Fruit fly (Drosophila melanogaster) whole organism, embryonic: Measurements from ENCODE around the gene CG33947.

Experiments
- CG11398 ChIP-seq: fragments of 200-800 bp; sonication (Bioruptor generic); optimal IDR thresholded peaks from 2 replicates; lab custom pipeline; 2016; ENCODE audit warnings: missing biosample characterization, missing genetic modification characterization
- CG13287 ChIP-seq: fragments of 200-800 bp; sonication (Bioruptor generic); IDR thresholded peaks from 2 replicates; pipeline ENCODE4 v1.3.6; 2022; ENCODE audit warnings: missing biosample characterization, missing genetic modification characterization; ENCODE audit not compliant: partially characterized antibody
- CG13424 ChIP-seq: fragments of 200-800 bp; sonication (Bioruptor generic); optimal IDR thresholded peaks from 2 replicates; lab custom pipeline; 2019; ENCODE audit warnings: missing biosample characterization, mild to moderate bottlenecking, missing genetic modification characterization, moderate library complexity
- CG13894 ChIP-seq: fragments of 200-800 bp; sonication (Bioruptor generic); optimal IDR thresholded peaks from 3 replicates; lab custom pipeline; 2018; ENCODE audit warnings: missing biosample characterization, mild to moderate bottlenecking, missing genetic modification characterization, moderate library complexity
- CG15514 ChIP-seq: fragments of 200-800 bp; sonication (Bioruptor generic); optimal IDR thresholded peaks from 3 replicates; lab custom pipeline; 2017; ENCODE audit warnings: missing biosample characterization, missing genetic modification characterization, mild to moderate bottlenecking, moderate library complexity, missing genetic modification reagents
- CG17912 ChIP-seq: fragments of 200-800 bp; sonication (Bioruptor generic); optimal IDR thresholded peaks from 2 replicates; lab custom pipeline; 2018; ENCODE audit warnings: missing biosample characterization, mild to moderate bottlenecking, missing genetic modification characterization
- CG32772 ChIP-seq: fragments of 200-800 bp; sonication (Bioruptor generic); IDR thresholded peaks from 2 replicates; pipeline ENCODE4 v1.3.6; 2022; ENCODE audit warnings: missing biosample characterization, missing genetic modification characterization
- CG3407 ChIP-seq: fragments of 200-800 bp; sonication (Bioruptor generic); optimal IDR thresholded peaks from 2 replicates; lab custom pipeline; 2018; ENCODE audit warnings: missing biosample characterization, mild to moderate bottlenecking, missing genetic modification characterization
- CG3726 ChIP-seq: fragments of 200-800 bp; sonication (Bioruptor generic); IDR thresholded peaks from 3 replicates; pipeline ENCODE4, ENCODE4 v1.3.6; 2022; ENCODE audit warnings: missing biosample characterization, missing genetic modification characterization
- CG4360 ChIP-seq: fragments of 200-800 bp; sonication (Bioruptor generic); IDR thresholded peaks from 2 replicates; pipeline ENCODE4 v1.3.6; 2022; ENCODE audit warnings: missing biosample characterization, missing genetic modification characterization
- CG6254 ChIP-seq: fragments of 200-800 bp; sonication (Bioruptor generic); optimal IDR thresholded peaks from 3 replicates; lab custom pipeline; 2017; ENCODE audit warnings: mild to moderate bottlenecking, missing biosample characterization, missing genetic modification reagents, missing genetic modification characterization
- CG6654 ChIP-seq: fragments of 200-800 bp; sonication (Bioruptor generic); optimal IDR thresholded peaks from 2 replicates; lab custom pipeline; 2017; ENCODE audit warnings: missing biosample characterization, mild to moderate bottlenecking, missing genetic modification characterization
- CG6765 ChIP-seq: fragments of 200-800 bp; sonication (Bioruptor generic); optimal IDR thresholded peaks from 3 replicates; lab custom pipeline; 2017; ENCODE audit warnings: missing biosample characterization, mild to moderate bottlenecking, missing genetic modification characterization
- CG7357 ChIP-seq: fragments of 200-800 bp; sonication (Bioruptor generic); IDR thresholded peaks from 3 replicates; pipeline ENCODE4 v1.3.6; 2022; ENCODE audit warnings: missing biosample characterization, missing genetic modification characterization
- CG7372 ChIP-seq: fragments of 200-800 bp; sonication (Bioruptor generic); IDR thresholded peaks from 2 replicates; pipeline ENCODE4 v1.3.6; 2022; ENCODE audit warnings: missing biosample characterization, missing genetic modification characterization
- CG7745 ChIP-seq: fragments of 200-800 bp; sonication (Bioruptor generic); optimal IDR thresholded peaks from 2 replicates; lab custom pipeline; 2018; ENCODE audit warnings: missing biosample characterization, mild to moderate bottlenecking, missing genetic modification characterization, moderate library complexity
- Dip3 ChIP-seq: fragments of 200-800 bp; sonication (Bioruptor generic); optimal IDR thresholded peaks from 3 replicates; lab custom pipeline; 2016; ENCODE audit warnings: missing biosample characterization, missing genetic modification characterization
- Fer1 ChIP-seq: fragments of 200-800 bp; sonication (Bioruptor generic); optimal IDR thresholded peaks from 2 replicates; lab custom pipeline; 2017; ENCODE audit warnings: missing biosample characterization, mild to moderate bottlenecking, missing genetic modification characterization
- Fer2 ChIP-seq: fragments of 200-800 bp; sonication (Bioruptor generic); optimal IDR thresholded peaks from 2 replicates; lab custom pipeline; 2018; ENCODE audit warnings: missing biosample characterization, mild to moderate bottlenecking, missing genetic modification characterization, moderate library complexity
- Hmx ChIP-seq: fragments of 200-800 bp; sonication (Bioruptor generic); optimal IDR thresholded peaks from 2 replicates; lab custom pipeline; 2016; ENCODE audit warnings: missing biosample characterization, missing genetic modification characterization
- Hr78 ChIP-seq, 2 experiments: fragments of 200-800 bp in 1 of 2; fragments of >200 bp in 1 of 2; sonication (Bioruptor generic) in 1 of 2; optimal IDR thresholded peaks; 2 replicates each; lab custom pipeline; 2017 to 2019; ENCODE audit warnings: missing biosample characterization in 2 of 2, missing genetic modification characterization in 2 of 2, mild to moderate bottlenecking in 1 of 2, moderate library complexity in 1 of 2
- Mes4 ChIP-seq: fragments of 200-800 bp; sonication (Bioruptor generic); optimal IDR thresholded peaks from 2 replicates; lab custom pipeline; 2016; ENCODE audit warnings: missing biosample characterization, missing genetic modification characterization
- NC2β ChIP-seq: fragments of 200-800 bp; sonication (Bioruptor generic); optimal IDR thresholded peaks from 2 replicates; lab custom pipeline; 2016; ENCODE audit warnings: missing biosample characterization, missing genetic modification characterization
- NfI ChIP-seq: fragments of 200-800 bp; sonication (Bioruptor generic); optimal IDR thresholded peaks from 3 replicates; lab custom pipeline; 2018; ENCODE audit warnings: missing biosample characterization, mild to moderate bottlenecking, missing genetic modification characterization, moderate library complexity
- Opbp ChIP-seq: fragments of 200-800 bp; sonication (Bioruptor generic); IDR thresholded peaks from 3 replicates; pipeline ENCODE4 v1.3.6; 2022; ENCODE audit warnings: missing biosample characterization, missing genetic modification characterization; ENCODE audit not compliant: partially characterized antibody
- Poxn ChIP-seq: fragments of 200-800 bp; sonication (Bioruptor generic); IDR thresholded peaks from 2 replicates; pipeline ENCODE4 v1.3.6; 2022; ENCODE audit warnings: missing biosample characterization, missing genetic modification characterization
- Ravus ChIP-seq: fragments of 200-800 bp; sonication (Bioruptor generic); IDR thresholded peaks from 2 replicates; pipeline ENCODE4 v1.3.6; 2022; ENCODE audit warnings: missing biosample characterization, missing genetic modification characterization
- Sox102F ChIP-seq: fragments of 200-800 bp; sonication (Bioruptor generic); optimal IDR thresholded peaks from 2 replicates; lab custom pipeline; 2018; ENCODE audit warnings: missing biosample characterization, mild to moderate bottlenecking, missing genetic modification characterization, moderate library complexity
- Ssrp ChIP-seq: fragments of 200-800 bp; sonication (Bioruptor generic); optimal IDR thresholded peaks from 2 replicates; lab custom pipeline; 2018; ENCODE audit warnings: missing biosample characterization, mild to moderate bottlenecking, missing genetic modification characterization, moderate library complexity
- ac ChIP-seq: fragments of 200-800 bp; sonication (Bioruptor generic); optimal IDR thresholded peaks from 3 replicates; lab custom pipeline; 2017; ENCODE audit warnings: missing biosample characterization, mild to moderate bottlenecking, missing genetic modification characterization
- ato ChIP-seq: fragments of 200-800 bp; sonication (Bioruptor generic); IDR thresholded peaks from 2 replicates; pipeline ENCODE4 v1.3.6; 2022; ENCODE audit warnings: missing biosample characterization, missing genetic modification characterization; ENCODE audit not compliant: partially characterized antibody
- bab2 ChIP-seq: fragments of 200-800 bp; sonication (Bioruptor generic); optimal IDR thresholded peaks from 2 replicates; lab custom pipeline; 2016; ENCODE audit warnings: missing biosample characterization, missing genetic modification characterization
- caup ChIP-seq: fragments of 200-800 bp; sonication (Bioruptor generic); optimal IDR thresholded peaks from 3 replicates; lab custom pipeline; 2017; ENCODE audit warnings: missing biosample characterization, mild to moderate bottlenecking, missing genetic modification characterization, moderate library complexity; ENCODE audit not compliant: severe bottlenecking
- eve ChIP-seq, 2 experiments: fragments of >200 bp; optimal IDR thresholded peaks; 2 replicates each; lab custom pipeline; 2017; ENCODE audit warnings: missing biosample characterization in 2 of 2, missing genetic modification characterization in 2 of 2
- fd102C ChIP-seq: fragments of 200-800 bp; sonication (Bioruptor generic); optimal IDR thresholded peaks from 2 replicates; lab custom pipeline; 2018; ENCODE audit warnings: missing biosample characterization, mild to moderate bottlenecking, missing genetic modification characterization, moderate library complexity
- gsb ChIP-seq: fragments of 200-800 bp; sonication (Bioruptor generic); IDR thresholded peaks from 2 replicates; pipeline ENCODE4 v1.3.6; 2022; ENCODE audit warnings: missing biosample characterization, missing genetic modification characterization
- gt ChIP-seq: fragments of 200-800 bp; sonication (Bioruptor generic); IDR thresholded peaks from 2 replicates; pipeline ENCODE4 v1.3.6; 2022; ENCODE audit warnings: missing biosample characterization, missing genetic modification characterization
- hbn ChIP-seq: fragments of 200-800 bp; sonication (Bioruptor generic); IDR thresholded peaks from 2 replicates; pipeline ENCODE4 v1.3.6; 2022; ENCODE audit warnings: missing biosample characterization, missing genetic modification characterization; ENCODE audit not compliant: partially characterized antibody
- lab ChIP-seq: fragments of 200-800 bp; sonication (Bioruptor generic); optimal IDR thresholded peaks from 3 replicates; lab custom pipeline; 2017; ENCODE audit warnings: missing biosample characterization, missing genetic modification characterization, mild to moderate bottlenecking, moderate library complexity, missing genetic modification reagents
- mld ChIP-seq: fragments of 200-800 bp; sonication (Bioruptor generic); IDR thresholded peaks from 3 replicates; pipeline ENCODE4 v1.3.6; 2022; ENCODE audit warnings: missing biosample characterization, missing genetic modification characterization; ENCODE audit not compliant: partially characterized antibody
- onecut ChIP-seq: fragments of 200-800 bp; sonication (Bioruptor generic); IDR thresholded peaks from 2 replicates; pipeline ENCODE4 v1.3.6; 2022; ENCODE audit warnings: missing biosample characterization, missing genetic modification characterization
- pnt ChIP-seq: fragments of 200-800 bp; sonication (Bioruptor generic); optimal IDR thresholded peaks from 3 replicates; lab custom pipeline; 2016; ENCODE audit warnings: missing biosample characterization, missing genetic modification characterization
- rib ChIP-seq: fragments of 200-800 bp; sonication (Bioruptor generic); IDR thresholded peaks from 2 replicates; pipeline ENCODE4 v1.3.6; 2022; ENCODE audit warnings: missing biosample characterization, missing genetic modification characterization
- sim ChIP-seq: fragments of 200-800 bp; sonication (Bioruptor generic); IDR thresholded peaks from 2 replicates; pipeline ENCODE4 v1.3.6; 2022; ENCODE audit warnings: missing biosample characterization, missing genetic modification characterization
- slou ChIP-seq: fragments of 200-800 bp; sonication (Bioruptor generic); optimal IDR thresholded peaks from 3 replicates; lab custom pipeline; 2016; ENCODE audit warnings: missing biosample characterization, missing genetic modification characterization
- sqz ChIP-seq: fragments of 200-800 bp; sonication (Bioruptor generic); optimal IDR thresholded peaks from 3 replicates; lab custom pipeline; 2018; ENCODE audit warnings: missing biosample characterization, mild to moderate bottlenecking, missing genetic modification characterization
- sr ChIP-seq: fragments of 200-800 bp; sonication (Bioruptor generic); IDR thresholded peaks from 3 replicates; pipeline ENCODE4 v1.3.6; 2022; ENCODE audit warnings: missing biosample characterization, missing genetic modification characterization
- unpg ChIP-seq: fragments of 200-800 bp; sonication (Bioruptor generic); optimal IDR thresholded peaks from 3 replicates; lab custom pipeline; 2018; ENCODE audit warnings: missing biosample characterization, mild to moderate bottlenecking, missing genetic modification characterization, moderate library complexity

Gene CG33947

dm6 chr3L:11118627-11119395, 22.5 kb downstream of the CG33947 start (continued):
- TF ChIP-seq Ssrp (tag; lab: Kevin White, UChicago) (peak; percentile 2), ac (GFP tag; lab: Kevin White, UChicago) (peak; percentile 70), NfI (GFP tag; lab: Kevin White, UChicago) (peak; percentile 65), NC2β (GFP tag; lab: Kevin White, UChicago) (peak; percentile 81), CG6254 (peak; percentile 61), CG4360 (GFP tag; lab: Robert Waterston, UW) (peak; percentile 96), CG17912 (GFP tag; lab: Kevin White, UChicago) (peak; percentile 92), CG6765 (GFP tag; lab: Kevin White, UChicago) (peak; percentile 79), Opbp (GFP tag; lab: Robert Waterston, UW) (0 out of 3 replicates have a peak, but pooled peaks have one; percentile 26), lab (GFP tag; lab: Kevin White, UChicago) (peak; percentile 92), eve (GFP tag; optimal IDR thresholded peaks at IDR 0.05; lab: Kevin White, UChicago) (no peak), Hmx (GFP tag; lab: Kevin White, UChicago) (no peak), CG6654 (GFP tag; lab: Kevin White, UChicago) (no peak), fd102C (GFP tag; lab: Kevin White, UChicago) (peak; percentile 88), Mes4 (GFP tag; lab: Kevin White, UChicago) (peak; percentile 76), Sox102F (GFP tag; lab: Kevin White, UChicago) (no peak), CG13424 (peak; percentile 72), sim (GFP tag; lab: Robert Waterston, UW) (peak; percentile 77), Dip3 (GFP tag; lab: Kevin White, UChicago) (peak; percentile 31), Fer2 (peak; percentile 51), caup (GFP tag; lab: Kevin White, UChicago) (peak; percentile 86), CG3407 (GFP tag; lab: Kevin White, UChicago) (peak; percentile 87), Poxn (GFP tag; lab: Robert Waterston, UW) (no peak), CG15514 (GFP tag; lab: Kevin White, UChicago) (peak; percentile 73), CG3726 (GFP tag; lab: Robert Waterston, UW) (no peak), Fer1 (peak; percentile 91), CG13287 (GFP tag; lab: Robert Waterston, UW) (peak; percentile 53; the same call in 1 of the 2 replicates), gt (GFP tag; lab: Robert Waterston, UW) (no peak), CG7357 (GFP tag; lab: Robert Waterston, UW) (no peak), bab2 (GFP tag; lab: Kevin White, UChicago) (peak; percentile 77), slou (GFP tag; lab: Kevin White, UChicago) (peak; percentile 22), CG32772 (GFP tag; lab: Robert Waterston, UW) (no peak), sqz (GFP tag; lab: Kevin White, UChicago) (peak; percentile 82), sr (GFP tag; lab: Robert Waterston, UW) (no peak), Hr78 (GFP tag; optimal IDR thresholded peaks at IDR 0.05; lab: Kevin White, UChicago) (no peak), CG13894 (tag; lab: Kevin White, UChicago) (peak; percentile 81), hbn (GFP tag; lab: Robert Waterston, UW) (0 out of 2 replicates have a peak, but pooled peaks have one; percentile 35), gsb (GFP tag; lab: Robert Waterston, UW) (peak; percentile 59; the same call in 1 of the 2 replicates), CG11398 (GFP tag; lab: Kevin White, UChicago) (peak; percentile 68), Ravus (GFP tag; lab: Robert Waterston, UW) (no peak), ato (GFP tag; lab: Robert Waterston, UW) (no peak), CG7372 (GFP tag; lab: Robert Waterston, UW) (no peak), pnt (GFP tag; lab: Kevin White, UChicago) (peak; percentile 48), onecut (GFP tag; lab: Robert Waterston, UW) (peak; percentile 84), rib (GFP tag; lab: Robert Waterston, UW) (peak; percentile 89), mld (GFP tag; lab: Robert Waterston, UW) (no peak), unpg (peak; percentile 61), CG7745 (tag; lab: Kevin White, UChicago) (peak; percentile 81)
